Fruit fly (Drosophila melanogaster) whole organism, embryonic: ENCODE data around the gene eco.
A peak's percentile ranks its signal among the peaks of the same experiment; 100 is the strongest.

Source experiments
- Aef1 ChIP-seq: fragments of 200-800 bp; sonication (Bioruptor generic); IDR thresholded peaks from 3 replicates; pipeline ENCODE4 v1.3.6; 2022; ENCODE audit warnings: missing biosample characterization, missing genetic modification characterization
- Asciz ChIP-seq: fragments of 200-800 bp; sonication (Bioruptor generic); optimal IDR thresholded peaks from 2 replicates; lab custom pipeline; 2017; ENCODE audit warnings: missing biosample characterization, mild to moderate bottlenecking, missing genetic modification characterization, missing genetic modification reagents
- CG12769 ChIP-seq: fragments of 200-800 bp; sonication (Bioruptor generic); optimal IDR thresholded peaks from 2 replicates; lab custom pipeline; 2019; ENCODE audit warnings: missing biosample characterization, mild to moderate bottlenecking, missing genetic modification characterization, moderate library complexity
- CG14050 ChIP-seq: fragments of 200-800 bp; sonication (Bioruptor generic); IDR thresholded peaks from 3 replicates; pipeline ENCODE4 v1.3.6; 2022; ENCODE audit warnings: missing biosample characterization, missing genetic modification characterization
- CG15073 ChIP-seq: fragments of 200-800 bp; sonication (Bioruptor generic); optimal IDR thresholded peaks from 2 replicates; lab custom pipeline; 2016; ENCODE audit warnings: missing biosample characterization, missing genetic modification characterization
- CG15696 ChIP-seq: fragments of 200-800 bp; sonication (Bioruptor generic); optimal IDR thresholded peaks from 2 replicates; lab custom pipeline; 2019; ENCODE audit warnings: missing biosample characterization, mild to moderate bottlenecking, missing genetic modification characterization, moderate library complexity
- CG17359 ChIP-seq: fragments of 200-800 bp; sonication (Bioruptor generic); optimal IDR thresholded peaks from 3 replicates; lab custom pipeline; 2018; ENCODE audit warnings: missing biosample characterization, mild to moderate bottlenecking, missing genetic modification characterization, moderate library complexity
- CG3838 ChIP-seq: fragments of 200-800 bp; sonication (Bioruptor generic); optimal IDR thresholded peaks from 3 replicates; lab custom pipeline; 2016; ENCODE audit warnings: missing biosample characterization, missing genetic modification characterization
- CG6654 ChIP-seq: fragments of 200-800 bp; sonication (Bioruptor generic); optimal IDR thresholded peaks from 2 replicates; lab custom pipeline; 2017; ENCODE audit warnings: missing biosample characterization, mild to moderate bottlenecking, missing genetic modification characterization
- CG6813 ChIP-seq: fragments of 200-800 bp; sonication (Bioruptor generic); optimal IDR thresholded peaks from 2 replicates; lab custom pipeline; 2017; ENCODE audit warnings: missing biosample characterization, missing genetic modification characterization, mild to moderate bottlenecking, moderate library complexity, missing genetic modification reagents
- CG8290 ChIP-seq, 3 experiments: fragments of 200-800 bp; sonication (Bioruptor generic); optimal IDR thresholded peaks; 2 replicates each; lab custom pipeline; 2016 to 2019; ENCODE audit warnings: missing biosample characterization in 3 of 3, missing genetic modification characterization in 3 of 3, mild to moderate bottlenecking in 2 of 3, moderate library complexity in 1 of 3
- CG8765 ChIP-seq: fragments of 200-800 bp; sonication (Bioruptor generic); IDR thresholded peaks from 2 replicates; pipeline ENCODE4 v1.3.6; 2022; ENCODE audit warnings: missing biosample characterization, missing genetic modification characterization
- D ChIP-seq, 2 experiments: fragments of 200-800 bp in 1 of 2; fragments of >200 bp in 1 of 2; sonication (Bioruptor generic) in 1 of 2; optimal IDR thresholded peaks; 2 replicates in 1 of 2; 3 replicates in 1 of 2; lab custom pipeline; 2017; ENCODE audit warnings: mild to moderate bottlenecking in 1 of 2, missing biosample characterization in 1 of 2, missing genetic modification characterization in 1 of 2, missing genetic modification reagents in 1 of 2
- D19A ChIP-seq: fragments of 200-800 bp; optimal IDR thresholded peaks from 3 replicates; lab custom pipeline; 2019; ENCODE audit warnings: missing biosample characterization, mild to moderate bottlenecking, missing genetic modification characterization, moderate library complexity
- E2f2 ChIP-seq: fragments of 200-800 bp; sonication (Bioruptor generic); IDR thresholded peaks from 2 replicates; pipeline ENCODE4 v1.3.6; 2022; ENCODE audit warnings: missing biosample characterization, missing genetic modification characterization
- Fer1 ChIP-seq: fragments of 200-800 bp; sonication (Bioruptor generic); optimal IDR thresholded peaks from 2 replicates; lab custom pipeline; 2017; ENCODE audit warnings: missing biosample characterization, mild to moderate bottlenecking, missing genetic modification characterization
- Gug ChIP-seq: fragments of 200-800 bp; sonication (Bioruptor generic); IDR thresholded peaks from 4 replicates; pipeline ENCODE4 v1.3.6; 2022; ENCODE audit warnings: missing biosample characterization, missing genetic modification characterization
- HHEX ChIP-seq: fragments of 200-800 bp; sonication (Bioruptor generic); optimal IDR thresholded peaks from 3 replicates; lab custom pipeline; 2017; ENCODE audit warnings: missing biosample characterization, mild to moderate bottlenecking, missing genetic modification characterization, missing genetic modification reagents
- Hand ChIP-seq: fragments of 200-800 bp; sonication (Bioruptor generic); optimal IDR thresholded peaks from 2 replicates; lab custom pipeline; 2017; ENCODE audit warnings: mild to moderate bottlenecking, missing biosample characterization, missing genetic modification reagents, missing genetic modification characterization
- HmgZ ChIP-seq: fragments of 200-800 bp; sonication (Bioruptor generic); optimal IDR thresholded peaks from 2 replicates; lab custom pipeline; 2018; ENCODE audit warnings: missing biosample characterization, mild to moderate bottlenecking, missing genetic modification characterization
- Hmx ChIP-seq: fragments of 200-800 bp; sonication (Bioruptor generic); optimal IDR thresholded peaks from 2 replicates; lab custom pipeline; 2016; ENCODE audit warnings: missing biosample characterization, missing genetic modification characterization
- Hr78 ChIP-seq, 2 experiments: fragments of 200-800 bp in 1 of 2; fragments of >200 bp in 1 of 2; sonication (Bioruptor generic) in 1 of 2; optimal IDR thresholded peaks; 2 replicates each; lab custom pipeline; 2017 to 2019; ENCODE audit warnings: missing biosample characterization in 2 of 2, missing genetic modification characterization in 2 of 2, mild to moderate bottlenecking in 1 of 2, moderate library complexity in 1 of 2
- MBD-R2 ChIP-seq: fragments of 200-800 bp; sonication (Bioruptor generic); IDR thresholded peaks from 2 replicates; pipeline ENCODE4 v1.3.6; 2022; ENCODE audit warnings: missing biosample characterization, missing genetic modification characterization
- Mes4 ChIP-seq: fragments of 200-800 bp; sonication (Bioruptor generic); optimal IDR thresholded peaks from 2 replicates; lab custom pipeline; 2016; ENCODE audit warnings: missing biosample characterization, missing genetic modification characterization
- NC2α ChIP-seq: fragments of 200-800 bp; sonication (Bioruptor generic); optimal IDR thresholded peaks from 2 replicates; lab custom pipeline; 2016; ENCODE audit warnings: missing biosample characterization, missing genetic modification characterization
- Nf-YB ChIP-seq: fragments of 200-800 bp; sonication (Bioruptor generic); optimal IDR thresholded peaks from 3 replicates; lab custom pipeline; 2019; ENCODE audit warnings: missing biosample characterization, mild to moderate bottlenecking, missing genetic modification characterization, moderate library complexity
- Rfx ChIP-seq: fragments of 200-800 bp; sonication (Bioruptor generic); IDR thresholded peaks from 2 replicates; pipeline ENCODE4 v1.3.6; 2022; ENCODE audit warnings: missing biosample characterization, missing genetic modification characterization
- Scr ChIP-seq: fragments of 200-800 bp; sonication (Bioruptor generic); IDR thresholded peaks from 2 replicates; pipeline ENCODE4 v1.3.6; 2022; ENCODE audit warnings: missing biosample characterization, missing genetic modification characterization; ENCODE audit not compliant: partially characterized antibody
- Xbp1 ChIP-seq: fragments of 200-800 bp; sonication (Bioruptor generic); optimal IDR thresholded peaks from 3 replicates; lab custom pipeline; 2016; ENCODE audit warnings: missing biosample characterization, mild to moderate bottlenecking, missing genetic modification characterization
- aop ChIP-seq: fragments of 200-800 bp; sonication (Bioruptor generic); IDR thresholded peaks from 2 replicates; pipeline ENCODE4 v1.3.6; 2022; ENCODE audit warnings: missing biosample characterization, missing genetic modification characterization
- chif ChIP-seq, 2 experiments: fragments of 200-800 bp; sonication (Bioruptor generic); optimal IDR thresholded peaks; 3 replicates each; lab custom pipeline; 2016; ENCODE audit warnings: missing biosample characterization in 2 of 2, missing genetic modification characterization in 2 of 2
- chinmo ChIP-seq: fragments of 200-800 bp; sonication (Bioruptor generic); IDR thresholded peaks from 4 replicates; pipeline ENCODE4 v1.3.6; 2022; ENCODE audit warnings: missing biosample characterization, missing genetic modification characterization; ENCODE audit not compliant: partially characterized antibody
- crol ChIP-seq: fragments of 200-800 bp; sonication (Bioruptor generic); IDR thresholded peaks from 2 replicates; pipeline ENCODE4 v1.3.6; 2022; ENCODE audit warnings: missing biosample characterization, missing genetic modification characterization
- cwo ChIP-seq: fragments of 200-800 bp; sonication (Bioruptor generic); optimal IDR thresholded peaks from 3 replicates; lab custom pipeline; 2017; ENCODE audit warnings: missing biosample characterization, missing genetic modification characterization, mild to moderate bottlenecking, moderate library complexity, missing genetic modification reagents
- da ChIP-seq: fragments of 200-800 bp; sonication (Bioruptor generic); optimal IDR thresholded peaks from 2 replicates; lab custom pipeline; 2016; ENCODE audit warnings: missing biosample characterization, missing genetic modification characterization
- disco-r ChIP-seq: fragments of 200-800 bp; sonication (Bioruptor generic); optimal IDR thresholded peaks from 2 replicates; lab custom pipeline; 2016; ENCODE audit warnings: missing biosample characterization, missing genetic modification characterization
- emc ChIP-seq: fragments of 200-800 bp; sonication (Bioruptor generic); optimal IDR thresholded peaks from 2 replicates; lab custom pipeline; 2016; ENCODE audit warnings: missing biosample characterization, missing genetic modification characterization
- exex ChIP-seq: fragments of 200-800 bp; sonication (Bioruptor generic); optimal IDR thresholded peaks from 4 replicates; lab custom pipeline; 2018; ENCODE audit warnings: missing biosample characterization, mild to moderate bottlenecking, missing genetic modification characterization, moderate library complexity
- ftz-f1 ChIP-seq: fragments of 200-800 bp; sonication (Bioruptor generic); optimal IDR thresholded peaks from 2 replicates; lab custom pipeline; 2016; ENCODE audit warnings: missing biosample characterization, missing genetic modification characterization
- hkb ChIP-seq, 2 experiments: fragments of 200-800 bp in 1 of 2; fragments of >200 bp in 1 of 2; sonication (Bioruptor generic) in 1 of 2; IDR thresholded peaks in 1 of 2; optimal IDR thresholded peaks in 1 of 2; 2 replicates each; pipeline versions ENCODE4 v1.3.6 to Lab custom; 2017 to 2022; ENCODE audit warnings: missing biosample characterization in 1 of 2, missing genetic modification characterization in 1 of 2
- mirr ChIP-seq: fragments of 200-800 bp; sonication (Bioruptor generic); optimal IDR thresholded peaks from 3 replicates; lab custom pipeline; 2018; ENCODE audit warnings: missing biosample characterization, mild to moderate bottlenecking, missing genetic modification characterization
- mld ChIP-seq: fragments of 200-800 bp; sonication (Bioruptor generic); IDR thresholded peaks from 3 replicates; pipeline ENCODE4 v1.3.6; 2022; ENCODE audit warnings: missing biosample characterization, missing genetic modification characterization; ENCODE audit not compliant: partially characterized antibody
- nmo ChIP-seq: fragments of 200-800 bp; sonication (Bioruptor generic); optimal IDR thresholded peaks from 2 replicates; lab custom pipeline; 2018; ENCODE audit warnings: missing biosample characterization, mild to moderate bottlenecking, missing genetic modification characterization, moderate library complexity
- sens ChIP-seq: fragments of 200-800 bp; sonication (Bioruptor generic); peaks from one replicate; lab custom pipeline; 2016; ENCODE audit warnings: missing biosample characterization, missing genetic modification characterization
- sim ChIP-seq: fragments of 200-800 bp; sonication (Bioruptor generic); IDR thresholded peaks from 2 replicates; pipeline ENCODE4 v1.3.6; 2022; ENCODE audit warnings: missing biosample characterization, missing genetic modification characterization
- slou ChIP-seq: fragments of 200-800 bp; sonication (Bioruptor generic); optimal IDR thresholded peaks from 3 replicates; lab custom pipeline; 2016; ENCODE audit warnings: missing biosample characterization, missing genetic modification characterization
- stc ChIP-seq: fragments of 200-800 bp; sonication (Bioruptor generic); IDR thresholded peaks from 2 replicates; pipeline ENCODE4 v1.3.6; 2022; ENCODE audit warnings: missing biosample characterization, missing genetic modification characterization
- sug ChIP-seq: fragments of 200-800 bp; optimal IDR thresholded peaks from 2 replicates; lab custom pipeline; 2019; ENCODE audit warnings: missing biosample characterization, mild to moderate bottlenecking, missing genetic modification characterization, moderate library complexity
- trem ChIP-seq: fragments of 200-800 bp; optimal IDR thresholded peaks from 3 replicates; lab custom pipeline; 2019; ENCODE audit warnings: missing biosample characterization, mild to moderate bottlenecking, missing genetic modification characterization, moderate library complexity

eco gene

DNA sequence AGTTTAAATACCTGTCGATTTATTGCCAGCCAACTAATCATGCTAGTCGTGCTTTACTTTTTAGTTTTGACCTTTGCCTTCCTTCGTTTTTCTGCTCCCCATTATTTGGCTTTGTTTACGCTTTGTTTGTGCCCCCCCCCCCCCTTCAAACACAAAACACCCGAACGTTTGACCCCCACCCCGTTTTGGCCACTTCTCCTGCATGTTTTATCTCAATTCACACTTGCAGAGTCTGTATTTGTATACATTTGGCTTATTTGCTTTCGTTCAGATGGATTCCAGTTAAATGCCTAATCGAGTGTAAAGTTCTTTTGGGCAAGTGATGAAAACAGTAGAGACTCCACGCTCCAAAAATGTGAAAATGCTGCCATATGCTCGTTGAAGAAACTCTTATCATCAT lies 10.2 kb upstream of the eco start (continued):
- TF ChIP-seq sim (GFP tag; lab: Robert Waterston, UW) (no peak), D19A (tag; lab: Kevin White, UChicago) (no peak), ftz-f1 (GFP tag; lab: Kevin White, UChicago) (no peak), chif (GFP tag; optimal IDR thresholded peaks at IDR 0.05; lab: Kevin White, UChicago) (no peak), Asciz (GFP tag; lab: Kevin White, UChicago) (peak; percentile 4), CG3838 (GFP tag; lab: Kevin White, UChicago) (no peak), CG8290 (GFP tag; optimal IDR thresholded peaks at IDR 0.05; lab: Kevin White, UChicago) (no peak), CG8290 (tag; optimal IDR thresholded peaks at IDR 0.05; lab: Kevin White, UChicago) (peak in 1 of 2 experiments; percentile 32), CG6813 (GFP tag; lab: Kevin White, UChicago) (peak; percentile 23), Fer1 (GFP tag; lab: Kevin White, UChicago) (peak; percentile 7), chinmo (GFP tag; lab: Robert Waterston, UW) (0 out of 4 replicates have a peak, but pooled peaks have one; percentile 33), NC2α (GFP tag; lab: Kevin White, UChicago) (no peak), HHEX (peak; percentile 10), CG15073 (GFP tag; lab: Kevin White, UChicago) (no peak), E2f2 (GFP tag; lab: Robert Waterston, UW) (no peak), disco-r (GFP tag; lab: Kevin White, UChicago) (no peak), CG12769 (peak; percentile 27), Mes4 (GFP tag; lab: Kevin White, UChicago) (no peak), aop (GFP tag; lab: Robert Waterston, UW) (no peak), nmo (no peak), D (optimal IDR thresholded peaks at IDR 0.05; lab: Kevin White, UChicago) (no peak), D (GFP tag; optimal IDR thresholded peaks at IDR 0.05; lab: Kevin White, UChicago) (no peak), exex (tag; lab: Kevin White, UChicago) (peak; percentile 34), slou (GFP tag; lab: Kevin White, UChicago) (no peak), emc (GFP tag; lab: Kevin White, UChicago) (no peak), Aef1 (no peak), mirr (GFP tag; lab: Kevin White, UChicago) (peak; percentile 16), CG15696 (tag; lab: Kevin White, UChicago) (no peak), mld (GFP tag; lab: Robert Waterston, UW) (no peak), Rfx (GFP tag; lab: Robert Waterston, UW) (peak; percentile 41; the same call in 1 of the 2 replicates), Hand (GFP tag; lab: Kevin White, UChicago) (peak; percentile 47), CG14050 (no peak), Nf-YB (no peak), CG8765 (GFP tag; lab: Robert Waterston, UW) (no peak), crol (peak; percentile 82), Hmx (GFP tag; lab: Kevin White, UChicago) (no peak), sens (GFP tag; lab: Kevin White, UChicago) (peak; percentile 12), trem (tag; lab: Kevin White, UChicago) (no peak), Hr78 (GFP tag; optimal IDR thresholded peaks at IDR 0.05; lab: Kevin White, UChicago) (peak in 1 of 2 experiments; percentile 70), stc (peak; percentile 46; the same call in 1 of the 2 replicates), cwo (GFP tag; lab: Kevin White, UChicago) (peak; percentile 21), Scr (GFP tag; lab: Robert Waterston, UW) (no peak), CG17359 (tag; lab: Kevin White, UChicago) (no peak), CG6654 (GFP tag; lab: Kevin White, UChicago) (no peak), HmgZ (no peak), da (GFP tag; lab: Kevin White, UChicago) (no peak), sug (peak; percentile 13), Gug (GFP tag; lab: Robert Waterston, UW) (no peak), Xbp1 (GFP tag; lab: Kevin White, UChicago) (no peak), MBD-R2 (no peak), hkb (optimal IDR thresholded peaks at IDR 0.05; lab: Kevin White, UChicago) (no peak), hkb (GFP tag; IDR thresholded peaks at IDR 0.05; lab: Robert Waterston, UW) (no peak)
